Worm (Caenorhabditis elegans) whole organism, midembryonic: ENCODE results near the gene F08G12.3.

ENCODE experiments used
- T22C8.4 ChIP-seq: fragments of 200-800 bp; sonication (Bioruptor generic); IDR thresholded peaks from 2 replicates; pipeline ENCODE4 v1.3.6; 2022; ENCODE audit warnings: missing genetic modification characterization, missing compliant biosample characterization
- cog-1 ChIP-seq: sonication (generic microtip); optimal IDR thresholded peaks from 2 replicates; lab custom pipeline; 2016; ENCODE audit warnings: missing genetic modification characterization, missing compliant biosample characterization
- flt-1 ChIP-seq: fragments of 200-800 bp; sonication (Bioruptor generic); IDR thresholded peaks from 2 replicates; pipeline ENCODE4 v1.3.6; 2022; ENCODE audit warnings: missing genetic modification characterization, missing compliant biosample characterization
- klf-2 ChIP-seq: fragments of 200-800 bp; sonication (Bioruptor generic); conservative IDR thresholded peaks from 2 replicates; pipeline ENCODE4 v1.3.6; 2022; ENCODE audit warnings: missing genetic modification reagents, missing genetic modification characterization, missing compliant biosample characterization
- med-1 ChIP-seq: sonication (generic microtip); optimal IDR thresholded peaks from 2 replicates; lab custom pipeline; 2017; ENCODE audit warnings: missing genetic modification characterization, mild to moderate bottlenecking, missing compliant biosample characterization, antibody characterized with exemption, missing genetic modification reagents; ENCODE audit not compliant: insufficient read depth
- ref-1 ChIP-seq: fragments of 200-800 bp; sonication (Bioruptor generic); conservative IDR thresholded peaks from 2 replicates; pipeline ENCODE4 v1.3.6; 2022; ENCODE audit warnings: missing genetic modification reagents, missing genetic modification characterization, missing compliant biosample characterization
- tab-1 ChIP-seq: fragments of 200-800 bp; sonication (Bioruptor generic); IDR thresholded peaks from 2 replicates; pipeline ENCODE4 v1.3.6; 2022; ENCODE audit warnings: missing genetic modification characterization, missing compliant biosample characterization
- ztf-29 ChIP-seq: fragments of 200-800 bp; sonication (Bioruptor generic); IDR thresholded peaks from 2 replicates; pipeline ENCODE4 v1.3.6; 2022; ENCODE audit warnings: missing genetic modification reagents, missing genetic modification characterization, missing compliant biosample characterization

DNA sequence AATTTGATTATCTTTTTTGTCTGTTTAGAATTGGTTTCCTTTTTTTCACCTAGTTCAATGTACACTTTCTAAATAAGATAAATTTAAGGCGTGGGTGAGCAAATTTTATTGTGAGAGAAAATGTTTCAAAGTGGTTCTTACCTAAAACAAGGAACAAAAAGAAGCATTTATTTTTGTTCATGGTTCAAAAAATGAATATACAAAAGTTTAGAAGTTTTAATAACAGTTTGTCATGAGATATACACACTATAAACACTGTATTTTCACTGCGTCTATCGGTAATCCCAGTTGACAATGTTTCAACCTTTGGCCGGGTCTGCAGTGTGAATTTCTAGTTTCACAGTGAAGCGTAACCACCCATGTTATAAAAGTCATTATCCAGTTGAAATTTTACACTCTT lies 15.3 kb downstream of the F08G12.3 start, which contains the start of gene F08G12.11:
- TF ChIP-seq klf-2 (GFP tag; lab: Robert Waterston, UW) (no peak), med-1 (GFP tag; lab: Kevin White, UChicago) (no peak), cog-1 (tag; lab: Kevin White, UChicago) (no peak), ref-1 (GFP tag; lab: Robert Waterston, UW) (no peak), tab-1 (GFP tag; lab: Robert Waterston, UW) (no peak), ztf-29 (GFP tag; lab: Robert Waterston, UW) (no peak), T22C8.4 (no peak), flt-1 (no peak)
